Worm (Caenorhabditis elegans): Measurements from ENCODE around the gene R05D3.12.

DNA sequence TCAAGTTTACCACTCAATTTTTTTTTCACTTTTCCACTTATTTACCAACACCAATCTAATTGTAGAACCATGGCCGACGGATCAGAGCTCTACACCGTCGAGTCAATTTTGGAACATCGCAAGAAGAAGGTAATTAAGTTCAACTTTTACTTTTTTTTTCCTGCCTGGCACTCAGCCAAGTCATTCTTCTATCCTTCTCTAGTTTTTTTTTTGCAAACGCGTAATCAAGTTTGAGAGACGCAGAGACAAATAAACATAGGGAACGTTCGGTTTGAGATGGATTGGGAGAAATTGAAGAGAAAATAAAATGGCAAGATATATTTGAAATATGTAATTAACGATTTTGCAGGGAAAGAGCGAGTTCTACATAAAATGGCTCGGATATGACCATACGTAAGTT is 45.5 kb downstream of the R05D3.12 start, which contains the start of gene cec-1:
- TF ChIP-seq W03F9.2 (tag; optimal IDR thresholded peaks at IDR 0.05) (no peak), dao-5 (tag; optimal IDR thresholded peaks at IDR 0.05) (no peak), him-1 (tag; optimal IDR thresholded peaks at IDR 0.05) (no peak)
